Worm (Caenorhabditis elegans): ENCODE measurements around the gene C35D10.10.

ce11 chrIII:4837429-4837828, 24.2 kb downstream of the C35D10.10 start, which contains the start of the genes acbp-7 and F26A1.19:
- TF ChIP-seq hmg-4 (GFP tag; optimal IDR thresholded peaks at IDR 0.05) (no peak), flt-1 (GFP tag; IDR thresholded peaks at IDR 0.05) (no peak), ama-1 (optimal IDR thresholded peaks at IDR 0.05) (no peak), hmbx-1 (tag; optimal IDR thresholded peaks at IDR 0.05) (no peak), hnd-1 (tag; optimal IDR thresholded peaks at IDR 0.05) (no peak), F13C5.2 (tag; optimal IDR thresholded peaks at IDR 0.05) (no peak), ets-7 (tag; optimal IDR thresholded peaks at IDR 0.05) (no peak)

All from whole organism, early embryonic.